Fruit fly (Drosophila melanogaster) whole organism, embryonic: ENCODE results near the gene CG45076.

Experiments used
- Ada2b ChIP-seq: fragments of 200-800 bp; sonication (Bioruptor generic); IDR thresholded peaks from 2 replicates; pipeline ENCODE4 v1.3.6; 2022; ENCODE audit warnings: missing biosample characterization, missing genetic modification characterization
- Bteb2 ChIP-seq: fragments of 200-800 bp; sonication (Bioruptor generic); optimal IDR thresholded peaks from 2 replicates; lab custom pipeline; 2016; ENCODE audit warnings: missing biosample characterization, missing genetic modification characterization
- CG12236 ChIP-seq: fragments of 200-800 bp; sonication (Bioruptor generic); optimal IDR thresholded peaks from 2 replicates; lab custom pipeline; 2016; ENCODE audit warnings: missing biosample characterization, missing genetic modification characterization
- CG14441 ChIP-seq: fragments of 200-800 bp; sonication (Bioruptor generic); IDR thresholded peaks from 2 replicates; pipeline ENCODE4 v1.3.6; 2022; ENCODE audit warnings: missing biosample characterization, missing genetic modification characterization
- CG1792 ChIP-seq: fragments of 200-800 bp; sonication (Bioruptor generic); optimal IDR thresholded peaks from 2 replicates; lab custom pipeline; 2016; ENCODE audit warnings: missing biosample characterization, missing genetic modification characterization
- CG2120 ChIP-seq: fragments of 200-800 bp; sonication (Bioruptor generic); optimal IDR thresholded peaks from 3 replicates; lab custom pipeline; 2016; ENCODE audit warnings: missing biosample characterization, missing genetic modification characterization
- CG3065 ChIP-seq: fragments of 200-800 bp; sonication (Bioruptor generic); optimal IDR thresholded peaks from 2 replicates; lab custom pipeline; 2016; ENCODE audit warnings: missing biosample characterization, missing genetic modification characterization
- CG32532 ChIP-seq: fragments of 200-800 bp; sonication (Bioruptor generic); IDR thresholded peaks from 2 replicates; pipeline ENCODE4 v1.3.6; 2022; ENCODE audit warnings: missing biosample characterization, missing genetic modification characterization
- CG3995 ChIP-seq: fragments of 200-800 bp; sonication (Bioruptor generic); optimal IDR thresholded peaks from 3 replicates; lab custom pipeline; 2016; ENCODE audit warnings: missing biosample characterization, missing genetic modification characterization
- CG42726 ChIP-seq: fragments of 200-800 bp; sonication (Bioruptor generic); IDR thresholded peaks from 2 replicates; pipeline ENCODE4 v1.3.6; 2022; ENCODE audit warnings: missing biosample characterization, missing genetic modification characterization; ENCODE audit not compliant: partially characterized antibody
- CG4424 ChIP-seq: fragments of 200-800 bp; sonication (Bioruptor generic); optimal IDR thresholded peaks from 3 replicates; lab custom pipeline; 2016; ENCODE audit warnings: missing biosample characterization, missing genetic modification characterization
- CG4820 ChIP-seq: fragments of 200-800 bp; sonication (Bioruptor generic); optimal IDR thresholded peaks from 3 replicates; lab custom pipeline; 2016; ENCODE audit warnings: missing biosample characterization, missing genetic modification characterization
- CG5180 ChIP-seq: fragments of 200-800 bp; sonication (Bioruptor generic); optimal IDR thresholded peaks from 3 replicates; lab custom pipeline; 2017; ENCODE audit warnings: missing biosample characterization, missing genetic modification characterization, mild to moderate bottlenecking, moderate library complexity, missing genetic modification reagents
- CG7928 ChIP-seq: fragments of 200-800 bp; sonication (Bioruptor generic); optimal IDR thresholded peaks from 2 replicates; lab custom pipeline; 2017; ENCODE audit warnings: missing biosample characterization, mild to moderate bottlenecking, missing genetic modification characterization
- CG8359 ChIP-seq: fragments of 200-800 bp; sonication (Bioruptor generic); optimal IDR thresholded peaks from 2 replicates; lab custom pipeline; 2017; ENCODE audit warnings: missing biosample characterization, mild to moderate bottlenecking, missing genetic modification characterization, borderline replicate concordance
- CG9932 ChIP-seq: fragments of 200-800 bp; sonication (Bioruptor generic); IDR thresholded peaks from 2 replicates; pipeline ENCODE4 v1.3.6; 2022; ENCODE audit warnings: missing biosample characterization, missing genetic modification characterization
- Dbx ChIP-seq: fragments of 200-800 bp; sonication (Bioruptor generic); IDR thresholded peaks from 3 replicates; pipeline ENCODE4 v1.3.6; 2022; ENCODE audit warnings: missing biosample characterization, missing genetic modification characterization
- Drgx ChIP-seq: fragments of 200-800 bp; sonication (Bioruptor generic); IDR thresholded peaks from 2 replicates; pipeline ENCODE4 v1.3.6; 2022; ENCODE audit warnings: missing biosample characterization, missing genetic modification characterization
- E2f1 ChIP-seq: fragments of 200-800 bp; sonication (Bioruptor generic); IDR thresholded peaks from 2 replicates; pipeline ENCODE4 v1.3.6; 2022; ENCODE audit warnings: missing biosample characterization, missing genetic modification characterization
- E2f2 ChIP-seq: fragments of 200-800 bp; sonication (Bioruptor generic); IDR thresholded peaks from 2 replicates; pipeline ENCODE4 v1.3.6; 2022; ENCODE audit warnings: missing biosample characterization, missing genetic modification characterization
- Gug ChIP-seq: fragments of 200-800 bp; sonication (Bioruptor generic); IDR thresholded peaks from 4 replicates; pipeline ENCODE4 v1.3.6; 2022; ENCODE audit warnings: missing biosample characterization, missing genetic modification characterization
- Hand ChIP-seq: fragments of 200-800 bp; sonication (Bioruptor generic); optimal IDR thresholded peaks from 2 replicates; lab custom pipeline; 2017; ENCODE audit warnings: mild to moderate bottlenecking, missing biosample characterization, missing genetic modification reagents, missing genetic modification characterization
- Lhr ChIP-seq: fragments of 200-800 bp; sonication (Bioruptor generic); optimal IDR thresholded peaks from 3 replicates; lab custom pipeline; 2017; ENCODE audit warnings: mild to moderate bottlenecking, missing biosample characterization, missing genetic modification reagents, missing genetic modification characterization
- NC2α ChIP-seq: fragments of 200-800 bp; sonication (Bioruptor generic); optimal IDR thresholded peaks from 2 replicates; lab custom pipeline; 2016; ENCODE audit warnings: missing biosample characterization, missing genetic modification characterization
- Nf-YB ChIP-seq: fragments of 200-800 bp; sonication (Bioruptor generic); optimal IDR thresholded peaks from 3 replicates; lab custom pipeline; 2019; ENCODE audit warnings: missing biosample characterization, mild to moderate bottlenecking, missing genetic modification characterization, moderate library complexity
- Oli ChIP-seq: fragments of 200-800 bp; sonication (Bioruptor generic); optimal IDR thresholded peaks from 2 replicates; lab custom pipeline; 2018; ENCODE audit warnings: missing biosample characterization, mild to moderate bottlenecking, missing genetic modification characterization, moderate library complexity
- Pdp1 ChIP-seq, 2 experiments: fragments of 200-800 bp; sonication (Bioruptor generic); optimal IDR thresholded peaks; 3 replicates each; lab custom pipeline; 2016; ENCODE audit warnings: missing biosample characterization in 2 of 2, missing genetic modification characterization in 2 of 2, mild to moderate bottlenecking in 1 of 2, moderate library complexity in 1 of 2
- Ptx1 ChIP-seq: fragments of 200-800 bp; sonication (Bioruptor generic); IDR thresholded peaks from 2 replicates; pipeline ENCODE4 v1.3.6; 2022; ENCODE audit warnings: missing biosample characterization, missing genetic modification characterization
- Ravus ChIP-seq: fragments of 200-800 bp; sonication (Bioruptor generic); IDR thresholded peaks from 2 replicates; pipeline ENCODE4 v1.3.6; 2022; ENCODE audit warnings: missing biosample characterization, missing genetic modification characterization
- Usf ChIP-seq: fragments of 200-800 bp; sonication (Bioruptor generic); optimal IDR thresholded peaks from 2 replicates; lab custom pipeline; 2017; ENCODE audit warnings: missing genotype, missing biosample characterization, missing genetic modification characterization
- ara ChIP-seq: fragments of 200-800 bp; sonication (Bioruptor generic); IDR thresholded peaks from 2 replicates; pipeline ENCODE4 v1.3.6; 2022; ENCODE audit warnings: missing biosample characterization, missing genetic modification characterization
- ato ChIP-seq: fragments of 200-800 bp; sonication (Bioruptor generic); IDR thresholded peaks from 2 replicates; pipeline ENCODE4 v1.3.6; 2022; ENCODE audit warnings: missing biosample characterization, missing genetic modification characterization; ENCODE audit not compliant: partially characterized antibody
- chm ChIP-seq: fragments of 200-800 bp; sonication (Bioruptor generic); IDR thresholded peaks from 2 replicates; pipeline ENCODE4 v1.3.6; 2022; ENCODE audit warnings: missing biosample characterization, missing genetic modification characterization
- chn ChIP-seq: fragments of 200-800 bp; sonication (Bioruptor generic); optimal IDR thresholded peaks from 2 replicates; lab custom pipeline; 2016; ENCODE audit warnings: missing biosample characterization, missing genetic modification characterization
- corto ChIP-seq: fragments of 200-800 bp; sonication (Bioruptor generic); optimal IDR thresholded peaks from 2 replicates; lab custom pipeline; 2016; ENCODE audit warnings: missing biosample characterization, mild to moderate bottlenecking, missing genetic modification characterization, moderate library complexity
- exex ChIP-seq: fragments of 200-800 bp; sonication (Bioruptor generic); optimal IDR thresholded peaks from 4 replicates; lab custom pipeline; 2018; ENCODE audit warnings: missing biosample characterization, mild to moderate bottlenecking, missing genetic modification characterization, moderate library complexity
- gro ChIP-seq: fragments of 200-800 bp; sonication (Bioruptor generic); optimal IDR thresholded peaks from 2 replicates; lab custom pipeline; 2016; ENCODE audit warnings: missing biosample characterization, missing genetic modification characterization
- hbn ChIP-seq: fragments of 200-800 bp; sonication (Bioruptor generic); IDR thresholded peaks from 2 replicates; pipeline ENCODE4 v1.3.6; 2022; ENCODE audit warnings: missing biosample characterization, missing genetic modification characterization; ENCODE audit not compliant: partially characterized antibody
- jumu ChIP-seq: fragments of 200-800 bp; sonication (Bioruptor generic); optimal IDR thresholded peaks from 3 replicates; lab custom pipeline; 2016; ENCODE audit warnings: missing biosample characterization, missing genetic modification characterization
- mam ChIP-seq: fragments of 200-800 bp; sonication (Bioruptor generic); optimal IDR thresholded peaks from 3 replicates; lab custom pipeline; 2016; ENCODE audit warnings: missing biosample characterization, missing genetic modification characterization
- oc ChIP-seq: fragments of 200-800 bp; sonication (Bioruptor generic); optimal IDR thresholded peaks from 2 replicates; lab custom pipeline; 2018; ENCODE audit warnings: missing biosample characterization, mild to moderate bottlenecking, missing genetic modification characterization, moderate library complexity
- pita ChIP-seq: fragments of 200-800 bp; sonication (Bioruptor generic); optimal IDR thresholded peaks from 2 replicates; lab custom pipeline; 2017; ENCODE audit warnings: missing biosample characterization, mild to moderate bottlenecking, missing genetic modification characterization
- slbo ChIP-seq: fragments of 200-800 bp; sonication (Bioruptor generic); IDR thresholded peaks from 2 replicates; pipeline ENCODE4 v1.3.6; 2022; ENCODE audit warnings: missing biosample characterization, missing genetic modification characterization
- stwl ChIP-seq: fragments of 200-800 bp; sonication (Bioruptor generic); optimal IDR thresholded peaks from 3 replicates; lab custom pipeline; 2018; ENCODE audit warnings: missing biosample characterization, mild to moderate bottlenecking, missing genetic modification characterization, moderate library complexity
- tgo ChIP-seq: fragments of 200-800 bp; sonication (Bioruptor generic); IDR thresholded peaks from 3 replicates; pipeline ENCODE4 v1.3.6; 2022; ENCODE audit warnings: missing biosample characterization, missing genetic modification characterization
- tx ChIP-seq: fragments of 200-800 bp; sonication (Bioruptor generic); optimal IDR thresholded peaks from 2 replicates; lab custom pipeline; 2016; ENCODE audit warnings: missing biosample characterization, missing genetic modification characterization
- z ChIP-seq: fragments of 200-800 bp; sonication (Bioruptor generic); IDR thresholded peaks from 3 replicates; pipeline ENCODE4 v1.3.6; 2022; ENCODE audit warnings: missing biosample characterization, missing genetic modification characterization

Gene CG45076

DNA sequence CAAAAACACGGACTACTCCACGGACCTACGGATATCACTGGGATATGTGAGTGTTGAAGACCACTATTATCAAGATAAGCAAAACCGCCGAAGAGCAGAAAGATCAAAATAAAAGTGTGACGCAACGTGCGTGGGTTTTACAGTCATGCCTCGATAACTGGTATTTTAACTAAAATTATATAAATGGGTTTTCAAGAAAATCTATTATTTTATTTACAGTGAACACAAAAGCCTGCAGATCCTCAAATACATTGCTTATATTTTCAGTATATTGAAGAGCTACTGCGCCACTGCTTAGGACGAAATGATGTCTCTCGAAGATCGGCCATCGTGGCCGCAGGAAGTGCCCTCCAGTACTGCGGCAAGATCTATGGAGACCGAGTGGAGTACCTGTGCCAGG lies 15.2 kb downstream of the CG45076 start (continued):
- TF ChIP-seq CG7928 (GFP tag; lab: Kevin White, UChicago): no peak
- peak; percentile 18 for TF ChIP-seq gro (GFP tag; lab: Kevin White, UChicago)
- peak; percentile 21; the same call in 1 of the 2 replicates for TF ChIP-seq CG9932 (GFP tag; lab: Robert Waterston, UW)
- 0 out of 2 replicates have a peak, but pooled peaks have one; percentile 28 for TF ChIP-seq Ptx1 (GFP tag; lab: Robert Waterston, UW)
- TF ChIP-seq CG14441 (GFP tag; lab: Robert Waterston, UW): 0 out of 2 replicates have a peak, but pooled peaks have one; percentile 20
- TF ChIP-seq Pdp1 (GFP tag; optimal IDR thresholded peaks at IDR 0.05; lab: Kevin White, UChicago): peak; percentile 3 to 94
- peak; percentile 21; the same call in 1 of the 3 replicates for TF ChIP-seq tgo (GFP tag; lab: Robert Waterston, UW)
- TF ChIP-seq CG32532: peak; percentile 60
- TF ChIP-seq ara: 0 out of 2 replicates have a peak, but pooled peaks have one; percentile 36
- no peak; the same call in 3 of the 4 replicates for TF ChIP-seq Gug (GFP tag; lab: Robert Waterston, UW)
- TF ChIP-seq hbn (GFP tag; lab: Robert Waterston, UW): no peak
- TF ChIP-seq slbo (GFP tag; lab: Robert Waterston, UW): peak; percentile 57
- TF ChIP-seq corto (GFP tag; lab: Kevin White, UChicago): no peak
- TF ChIP-seq, all 482 proteins: peak for 29

DNA sequence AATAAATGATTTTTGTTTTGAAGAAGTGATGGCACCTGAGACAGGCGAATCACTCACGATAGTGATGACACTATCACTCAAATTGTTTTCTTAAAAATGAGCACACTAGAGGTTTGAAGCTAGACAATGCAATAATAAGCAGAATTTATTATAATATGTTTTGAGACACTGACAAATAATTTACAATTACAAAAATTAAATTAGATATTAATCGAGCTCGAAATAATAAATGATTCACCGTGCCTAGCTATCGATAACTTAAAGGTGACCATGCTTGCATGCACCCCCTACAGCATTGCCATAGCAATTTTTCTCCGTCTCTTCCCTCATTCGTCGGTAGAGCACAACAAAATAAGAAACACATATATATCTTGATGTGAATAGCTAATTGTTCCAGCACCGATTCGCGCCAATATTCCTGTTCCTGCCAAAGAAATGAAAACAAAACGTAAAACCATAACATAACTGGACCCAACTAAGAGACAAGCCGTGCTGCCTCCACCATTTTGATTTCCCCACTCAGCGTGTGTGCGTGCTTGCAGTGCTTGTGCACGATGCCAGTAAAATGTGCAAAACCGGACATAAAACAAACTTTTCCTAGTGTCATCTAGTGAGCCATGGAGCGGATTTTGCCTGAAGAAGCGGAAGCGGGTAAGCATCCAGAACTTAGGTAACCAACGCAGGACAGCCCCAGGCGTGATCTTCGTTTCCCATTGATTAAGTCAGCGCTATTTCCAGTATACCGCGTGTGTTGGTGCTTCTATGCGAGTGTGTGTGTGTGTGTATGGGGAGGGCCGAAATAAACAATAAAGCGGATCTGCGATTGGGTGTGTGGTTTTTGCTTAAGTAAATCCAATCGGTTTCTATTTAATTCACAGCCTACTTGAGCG lies 16.0 kb downstream of the CG45076 start, which contains the start of the genes MED7 and Cap-H2:
MED7 (minus strand) TSS at position 67 of the 890 bp plus-strand sequence.
Cap-H2 (plus strand) TSS at position 345 of the 890 bp plus-strand sequence.
- TF ChIP-seq CG4820 (peak; percentile 73), mam (peak; percentile 85), CG5180 (GFP tag; lab: Kevin White, UChicago) (no peak), NC2α (peak; percentile 8), Drgx (no peak), Hand (GFP tag; lab: Kevin White, UChicago) (no peak), tx (GFP tag; lab: Kevin White, UChicago) (peak; percentile 63), Bteb2 (GFP tag; lab: Kevin White, UChicago) (peak; percentile 74), exex (tag; lab: Kevin White, UChicago) (peak; percentile 28), CG3995 (GFP tag; lab: Kevin White, UChicago) (peak; percentile 100), CG3065 (GFP tag; lab: Kevin White, UChicago) (peak; percentile 48), CG1792 (peak; percentile 67), Lhr (peak; percentile 57), CG42726 (peak; percentile 93), CG4424 (GFP tag; lab: Kevin White, UChicago) (peak; percentile 91), CG8359 (GFP tag; lab: Kevin White, UChicago) (no peak), E2f2 (GFP tag; lab: Robert Waterston, UW) (peak; percentile 51), chn (GFP tag; lab: Kevin White, UChicago) (peak; percentile 86), ato (GFP tag; lab: Robert Waterston, UW) (peak; percentile 83), Dbx (peak; percentile 89), z (GFP tag; lab: Robert Waterston, UW) (no peak), CG12236 (GFP tag; lab: Kevin White, UChicago) (peak; percentile 44), oc (no peak), E2f1 (GFP tag; lab: Robert Waterston, UW) (peak; percentile 71), Ravus (peak; percentile 16; the same call in 1 of the 2 replicates), chm (GFP tag; lab: Robert Waterston, UW) (peak; percentile 60; the same call in 1 of the 2 replicates), Usf (GFP tag; lab: Kevin White, UChicago) (peak; percentile 57), Oli (tag; lab: Kevin White, UChicago) (peak; percentile 67), jumu (peak; percentile 72), Nf-YB (GFP tag; lab: Kevin White, UChicago) (peak; percentile 55), stwl (tag; lab: Kevin White, UChicago) (peak; percentile 76), Ada2b (GFP tag; lab: Robert Waterston, UW) (peak; percentile 81), pita (GFP tag; lab: Kevin White, UChicago) (no peak), CG2120 (GFP tag; lab: Kevin White, UChicago) (peak; percentile 91)
